Worm (Caenorhabditis elegans): ENCODE data around the gene C39B5.6.

Gene C39B5.6

ce11 chrIII:2171892-2172591, 25.8 kb upstream of the C39B5.6 start (continued):
- peak; percentile 80 for TF ChIP-seq rnt-1 (tag; optimal IDR thresholded peaks at IDR 0.05)
- TF ChIP-seq aha-1 (tag; optimal IDR thresholded peaks at IDR 0.05): no peak
- no peak for TF ChIP-seq hlh-17 (GFP tag; optimal IDR thresholded peaks at IDR 0.05; ENCODE audit: borderline replicate concordance)
- peak; percentile 4 for TF ChIP-seq pax-3 (tag; optimal IDR thresholded peaks at IDR 0.05)
- TF ChIP-seq egl-27 (tag; optimal IDR thresholded peaks at IDR 0.05): peak in 1 of 2 experiments; percentile 40
- peak; percentile 76 for TF ChIP-seq swsn-7 (tag; optimal IDR thresholded peaks at IDR 0.05)
- peak; percentile 29 for TF ChIP-seq unc-130 (tag; optimal IDR thresholded peaks at IDR 0.05)
- peak; percentile 77 for TF ChIP-seq C16A3.4 (tag; optimal IDR thresholded peaks at IDR 0.05)
- TF ChIP-seq sptf-1 (tag; optimal IDR thresholded peaks at IDR 0.05): no peak
- no peak for TF ChIP-seq ces-1 (GFP tag; optimal IDR thresholded peaks at IDR 0.05)
- TF ChIP-seq zip-4 (GFP tag; optimal IDR thresholded peaks at IDR 0.05): no peak
- no peak for TF ChIP-seq ceh-90 (tag; optimal IDR thresholded peaks at IDR 0.05)
- TF ChIP-seq nhr-19 (GFP tag; conservative IDR thresholded peaks at IDR 0.05): peak; percentile 79
- TF ChIP-seq grh-1 (GFP tag; IDR thresholded peaks at IDR 0.05): no peak
- no peak for TF ChIP-seq alr-1 (tag; optimal IDR thresholded peaks at IDR 0.05; ENCODE audit: borderline replicate concordance)
- peak; percentile 78 for TF ChIP-seq tbx-2 (tag; optimal IDR thresholded peaks at IDR 0.05)
- TF ChIP-seq ztf-4 (tag; optimal IDR thresholded peaks at IDR 0.05): peak; percentile 43
- peak; percentile 72 to 88 for TF ChIP-seq lin-35 (GFP tag; optimal IDR thresholded peaks at IDR 0.05)
- TF ChIP-seq lir-3 (tag; optimal IDR thresholded peaks at IDR 0.05; ENCODE audit: poor library complexity): no peak
- TF ChIP-seq fos-1 (tag; optimal IDR thresholded peaks at IDR 0.05): peak; percentile 68
- peak; percentile 13; the same call in 1 of the 2 replicates for TF ChIP-seq ceh-88 (GFP tag; IDR thresholded peaks at IDR 0.05)
- peak; percentile 57 to 80 for TF ChIP-seq lsy-2 (tag; optimal IDR thresholded peaks at IDR 0.05)
- peak; percentile 58 for TF ChIP-seq xbp-1 (tag; optimal IDR thresholded peaks at IDR 0.05)
- TF ChIP-seq nhr-71 (tag; optimal IDR thresholded peaks at IDR 0.05): peak; percentile 93
- no peak for TF ChIP-seq nhr-76 (tag; optimal IDR thresholded peaks at IDR 0.05)
- TF ChIP-seq sox-4 (tag; optimal IDR thresholded peaks at IDR 0.05): no peak
- peak; percentile 61 for TF ChIP-seq nhr-90 (tag; optimal IDR thresholded peaks at IDR 0.05; ENCODE audit: poor library complexity)
- no peak for TF ChIP-seq hlh-4 (tag; optimal IDR thresholded peaks at IDR 0.05)
- TF ChIP-seq nhr-28 (tag; optimal IDR thresholded peaks at IDR 0.05): no peak
- no peak for TF ChIP-seq egl-13 (tag; optimal IDR thresholded peaks at IDR 0.05)
- peak; percentile 63 for TF ChIP-seq mep-1 (tag; optimal IDR thresholded peaks at IDR 0.05)
- TF ChIP-seq pag-3 (tag; optimal IDR thresholded peaks at IDR 0.05; ENCODE audit: borderline replicate concordance, insufficient read depth): peak; percentile 21
- peak; percentile 54 for TF ChIP-seq irx-1 (tag; optimal IDR thresholded peaks at IDR 0.05)
- TF ChIP-seq ceh-8 (GFP tag; optimal IDR thresholded peaks at IDR 0.05): no peak
- TF ChIP-seq C34B4.2 (tag; optimal IDR thresholded peaks at IDR 0.05): no peak
- no peak for TF ChIP-seq lin-39 (tag; optimal IDR thresholded peaks at IDR 0.05)
- no peak for TF ChIP-seq nhr-237 (tag; optimal IDR thresholded peaks at IDR 0.05)
- no peak for TF ChIP-seq unc-86 (tag; optimal IDR thresholded peaks at IDR 0.05)
- TF ChIP-seq lin-14 (GFP tag; optimal IDR thresholded peaks at IDR 0.05): peak; percentile 93
- TF ChIP-seq unc-98 (GFP tag; IDR thresholded peaks at IDR 0.05): peak; percentile 43; the same call in 1 of the 2 replicates
- peak; percentile 34 for TF ChIP-seq C04F5.9 (tag; optimal IDR thresholded peaks at IDR 0.05)
- no peak for TF ChIP-seq fkh-10 (GFP tag; optimal IDR thresholded peaks at IDR 0.05)
- TF ChIP-seq hpl-2 (GFP tag; optimal IDR thresholded peaks at IDR 0.05): peak; percentile 69
- no peak for TF ChIP-seq mab-9 (GFP tag; IDR thresholded peaks at IDR 0.05)
- TF ChIP-seq nhr-77 (tag; optimal IDR thresholded peaks at IDR 0.05): peak; percentile 84
- no peak for TF ChIP-seq pqm-1 (tag; optimal IDR thresholded peaks at IDR 0.05)
- peak; percentile 93 for TF ChIP-seq nhr-85 (tag)
- TF ChIP-seq lin-13 (GFP tag; optimal IDR thresholded peaks at IDR 0.05): peak; percentile 70
- TF ChIP-seq fkh-8 (tag; optimal IDR thresholded peaks at IDR 0.05): no peak
- TF ChIP-seq nhr-84 (tag; optimal IDR thresholded peaks at IDR 0.05): no peak
- TF ChIP-seq ama-1 (optimal IDR thresholded peaks at IDR 0.05): peak; percentile 76
- no peak for TF ChIP-seq efl-3 (GFP tag; optimal IDR thresholded peaks at IDR 0.05)
